Worm (Caenorhabditis elegans): ENCODE measurements around the gene ttr-13.

- TF ChIP-seq ama-1 (optimal IDR thresholded peaks at IDR 0.05) (no peak), nhr-76 (tag; optimal IDR thresholded peaks at IDR 0.05) (no peak), pqm-1 (tag; optimal IDR thresholded peaks at IDR 0.05) (no peak), ZK337.2 (GFP tag; IDR thresholded peaks at IDR 0.05) (no peak)
Measured at ce11 chrV:20639294-20639693, 2.5 kb upstream of the ttr-13 start, which contains the start of gene srxa-14.
